Worm (Caenorhabditis elegans): Measurements from ENCODE around the gene idi-1.

The idi-1 gene

DNA sequence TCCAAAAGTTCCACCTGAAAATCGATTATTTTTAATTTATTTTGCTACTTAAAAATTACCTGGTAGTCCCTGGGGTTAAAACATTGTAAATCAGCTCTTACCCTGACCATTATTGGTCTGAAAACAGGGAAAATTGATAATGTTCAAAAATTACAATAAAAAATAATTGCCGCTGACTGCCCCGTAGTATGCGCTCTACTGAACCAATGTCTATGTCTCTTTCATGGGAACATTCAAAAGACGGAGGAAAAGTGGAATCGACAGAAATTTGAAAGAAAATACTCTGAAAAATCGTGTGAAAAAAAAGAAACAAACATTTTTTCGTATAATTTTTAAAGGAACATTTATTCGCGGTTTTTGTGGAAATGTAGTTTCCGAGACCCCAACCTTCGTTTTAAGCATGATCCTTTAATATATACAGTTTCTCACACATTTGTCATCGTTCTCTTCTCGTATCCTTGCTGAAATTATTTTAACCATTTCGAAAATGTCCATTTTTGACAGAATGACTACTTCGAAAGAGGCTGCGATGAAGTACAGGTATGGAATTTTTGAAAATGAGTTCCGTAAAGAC, 11.3 kb upstream of the idi-1 start, which contains the start of the genes dcr-1 and apc-2:
Gene dcr-1, minus strand, starts transcription at position 117 of the 574 bp plus-strand sequence.
Gene apc-2, plus strand, starts transcription at position 465 of the 574 bp plus-strand sequence.
- TF ChIP-seq ceh-8 (GFP tag; optimal IDR thresholded peaks at IDR 0.05) (no peak), ztf-11 (tag; optimal IDR thresholded peaks at IDR 0.05) (no peak), efl-1 (optimal IDR thresholded peaks at IDR 0.05) (peak; percentile 22 to 36), efl-1 (GFP tag; optimal IDR thresholded peaks at IDR 0.05 in 1 of 2) (peak; percentile 26 to 89), isw-1 (GFP tag; IDR thresholded peaks at IDR 0.05) (no peak), elt-2 (tag; optimal IDR thresholded peaks at IDR 0.05) (no peak), nhr-85 (tag) (peak; percentile 3), unc-98 (GFP tag; IDR thresholded peaks at IDR 0.05) (no peak), C04F5.9 (tag; optimal IDR thresholded peaks at IDR 0.05) (no peak), lin-35 (GFP tag; optimal IDR thresholded peaks at IDR 0.05) (peak in 1 of 2 experiments; percentile 56), dpl-1 (GFP tag; optimal IDR thresholded peaks at IDR 0.05) (peak in 1 of 3 experiments; percentile 60), lsy-2 (tag; optimal IDR thresholded peaks at IDR 0.05) (peak in 1 of 2 experiments; percentile 41)

DNA sequence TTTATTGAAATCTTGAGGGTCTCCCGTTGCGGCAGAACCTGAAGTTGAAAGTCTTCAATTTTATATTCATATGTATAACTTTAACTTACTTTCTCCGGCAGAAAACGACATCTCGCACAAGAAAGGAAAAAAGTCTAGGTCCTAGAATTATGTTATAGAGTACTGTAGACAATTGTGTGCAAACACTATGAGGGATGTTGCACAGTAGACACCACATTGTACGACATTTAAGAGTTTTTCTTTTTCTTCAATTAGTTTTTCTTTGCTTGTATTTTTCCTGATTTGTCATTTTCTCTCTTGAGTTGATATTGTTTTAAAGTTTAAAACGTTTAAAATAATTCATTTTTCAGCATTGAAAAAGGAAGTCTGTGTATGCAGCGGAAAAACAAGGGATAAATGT, 6.2 kb upstream of the idi-1 start, which contains the start of the genes K06H7.7 and grp-1:
Gene K06H7.7, minus strand, starts transcription at position 121 of the 400 bp plus-strand sequence.
Gene grp-1, plus strand, starts transcription at position 351 of the 400 bp plus-strand sequence.
- TF ChIP-seq nhr-71 (tag; optimal IDR thresholded peaks at IDR 0.05) = peak; percentile 73
- no peak for TF ChIP-seq hlh-4 (tag; optimal IDR thresholded peaks at IDR 0.05)
- peak; percentile 67 to 77 (median 76) for TF ChIP-seq dpl-1 (GFP tag; optimal IDR thresholded peaks at IDR 0.05)
- no peak for TF ChIP-seq unc-130 (tag; optimal IDR thresholded peaks at IDR 0.05)
- TF ChIP-seq mep-1 (tag; optimal IDR thresholded peaks at IDR 0.05) = peak; percentile 85
- TF ChIP-seq nhr-20 (tag; optimal IDR thresholded peaks at IDR 0.05) = peak; percentile 35
- TF ChIP-seq lin-15B (tag; optimal IDR thresholded peaks at IDR 0.05) = no peak
- TF ChIP-seq C34B4.2 (tag; optimal IDR thresholded peaks at IDR 0.05) = no peak
- TF ChIP-seq unc-98 (GFP tag; IDR thresholded peaks at IDR 0.05) = no peak
- TF ChIP-seq nhr-85 (tag) = peak; percentile 78
- TF ChIP-seq zip-4 (GFP tag; optimal IDR thresholded peaks at IDR 0.05) = peak; percentile 27
- peak; percentile 42 for TF ChIP-seq nhr-90 (tag; optimal IDR thresholded peaks at IDR 0.05; ENCODE audit: poor library complexity)
- peak; percentile 93 for TF ChIP-seq F16B12.6 (tag; optimal IDR thresholded peaks at IDR 0.05)
- TF ChIP-seq ama-1 (optimal IDR thresholded peaks at IDR 0.05) = no peak
- TF ChIP-seq nhr-76 (tag; optimal IDR thresholded peaks at IDR 0.05) = no peak
- TF ChIP-seq efl-3 (GFP tag; optimal IDR thresholded peaks at IDR 0.05) = no peak
- peak; percentile 22 for TF ChIP-seq blmp-1 (tag; optimal IDR thresholded peaks at IDR 0.05)
- TF ChIP-seq pax-3 (tag; optimal IDR thresholded peaks at IDR 0.05) = no peak
- no peak for TF ChIP-seq egl-13 (tag; optimal IDR thresholded peaks at IDR 0.05)
- TF ChIP-seq ces-1 (GFP tag; optimal IDR thresholded peaks at IDR 0.05) = no peak
- TF ChIP-seq efl-1 (optimal IDR thresholded peaks at IDR 0.05) = peak; percentile 74 to 79
- peak; percentile 76 to 97 for TF ChIP-seq efl-1 (GFP tag; optimal IDR thresholded peaks at IDR 0.05 in 1 of 2)
- TF ChIP-seq isw-1 (GFP tag; IDR thresholded peaks at IDR 0.05) = peak; percentile 44
- TF ChIP-seq lin-13 (GFP tag; optimal IDR thresholded peaks at IDR 0.05) = peak; percentile 28
- no peak for TF ChIP-seq lin-39 (tag; optimal IDR thresholded peaks at IDR 0.05)
- TF ChIP-seq ceh-90 (tag; optimal IDR thresholded peaks at IDR 0.05) = no peak
- TF ChIP-seq alr-1 (tag; optimal IDR thresholded peaks at IDR 0.05; ENCODE audit: borderline replicate concordance) = no peak
- peak; percentile 52 for TF ChIP-seq tbx-2 (tag; optimal IDR thresholded peaks at IDR 0.05)
- TF ChIP-seq fkh-8 (tag; optimal IDR thresholded peaks at IDR 0.05) = peak; percentile 38
- peak in 1 of 6 experiments; percentile 43 for TF ChIP-seq elt-3 (tag; optimal IDR thresholded peaks at IDR 0.05)
- no peak for TF ChIP-seq egl-27 (tag; optimal IDR thresholded peaks at IDR 0.05)
- no peak for TF ChIP-seq fkh-4 (tag; optimal IDR thresholded peaks at IDR 0.05; ENCODE audit: borderline replicate concordance)
- no peak for TF ChIP-seq mab-9 (GFP tag; IDR thresholded peaks at IDR 0.05)
- TF ChIP-seq snu-23 (GFP tag; optimal IDR thresholded peaks at IDR 0.05) = peak; percentile 77
- TF ChIP-seq sup-37 (GFP tag; optimal IDR thresholded peaks at IDR 0.05) = no peak
- peak; percentile 70 for TF ChIP-seq aly-2 (tag; optimal IDR thresholded peaks at IDR 0.05)
- TF ChIP-seq swsn-7 (tag; optimal IDR thresholded peaks at IDR 0.05) = peak; percentile 53
- no peak for TF ChIP-seq zag-1 (tag; optimal IDR thresholded peaks at IDR 0.05)
- no peak for TF ChIP-seq fkh-10 (GFP tag; optimal IDR thresholded peaks at IDR 0.05)
- TF ChIP-seq fos-1 (tag; optimal IDR thresholded peaks at IDR 0.05) = peak; percentile 6
- no peak for TF ChIP-seq nhr-84 (tag; optimal IDR thresholded peaks at IDR 0.05)
- no peak for TF ChIP-seq ceh-88 (GFP tag; IDR thresholded peaks at IDR 0.05)
- no peak for TF ChIP-seq nhr-11 (tag; optimal IDR thresholded peaks at IDR 0.05)
- no peak for TF ChIP-seq nhr-77 (tag; optimal IDR thresholded peaks at IDR 0.05)

All from whole organism, L1 larva.